Fruit fly (Drosophila melanogaster) S2 (cell line): ENCODE results near the gene CG16813.

Source experiments
- CG8478 ChIP-seq: fragments of >200 bp; optimal IDR thresholded peaks from 2 replicates; lab custom pipeline; 2018
- CTCF ChIP-seq, 2 experiments: fragments of >200 bp; optimal IDR thresholded peaks; 2 replicates each; lab custom pipeline; 2018

dm6 chr2L:13191894-13192293 lies 35.4 kb upstream of the CG16813 start, which contains the start of the genes CG16974 and Edem2:
- no peak for TF ChIP-seq CG8478 (lab: Kevin White, UChicago)
- TF ChIP-seq CTCF (optimal IDR thresholded peaks at IDR 0.05; lab: Kevin White, UChicago): no peak
